Fruit fly (Drosophila melanogaster) whole organism, pupa: ENCODE data around the gene fd102C.

Experiments used
- CG12605 ChIP-seq: fragments of 200-800 bp; sonication (Bioruptor generic); IDR thresholded peaks from 2 replicates; pipeline ENCODE4 v1.3.6; 2022; ENCODE audit warnings: missing biosample characterization, missing genetic modification characterization
- CG15710 ChIP-seq: fragments of 200-800 bp; sonication (Bioruptor generic); optimal IDR thresholded peaks from 2 replicates; lab custom pipeline; 2018; ENCODE audit warnings: missing biosample characterization, mild to moderate bottlenecking, missing genetic modification characterization, moderate library complexity
- CG17806 ChIP-seq: fragments of 200-800 bp; sonication (Bioruptor generic); optimal IDR thresholded peaks from 2 replicates; lab custom pipeline; 2018; ENCODE audit warnings: missing biosample characterization, mild to moderate bottlenecking, missing genetic modification characterization, moderate library complexity
- CG32121 ChIP-seq: fragments of 200-800 bp; sonication (Bioruptor generic); IDR thresholded peaks from 2 replicates; pipeline ENCODE4 v1.3.6; 2022; ENCODE audit warnings: missing biosample characterization, missing genetic modification characterization
- CG34367 ChIP-seq: fragments of 200-800 bp; sonication (Bioruptor generic); optimal IDR thresholded peaks from 2 replicates; lab custom pipeline; 2018; ENCODE audit warnings: missing biosample characterization, mild to moderate bottlenecking, missing genetic modification characterization
- CG8159 ChIP-seq: fragments of 200-800 bp; sonication (Bioruptor generic); optimal IDR thresholded peaks from 3 replicates; lab custom pipeline; 2018; ENCODE audit warnings: missing biosample characterization, mild to moderate bottlenecking, missing genetic modification characterization, moderate library complexity
- D1 ChIP-seq: fragments of 200-800 bp; sonication (Bioruptor generic); optimal IDR thresholded peaks from 2 replicates; lab custom pipeline; 2018; ENCODE audit warnings: missing biosample characterization, mild to moderate bottlenecking, missing genetic modification characterization, moderate library complexity
- EcR ChIP-seq: fragments of 200-800 bp; sonication (Bioruptor generic); optimal IDR thresholded peaks from 3 replicates; lab custom pipeline; 2019; ENCODE audit warnings: missing biosample characterization, missing genetic modification characterization, mild to moderate bottlenecking, moderate library complexity, missing genetic modification reagents
- Snoo ChIP-seq: fragments of 200-800 bp; sonication (Bioruptor generic); optimal IDR thresholded peaks from 3 replicates; lab custom pipeline; 2017; ENCODE audit warnings: missing biosample characterization, mild to moderate bottlenecking, missing genetic modification characterization, inconsistent platforms
- rn ChIP-seq: fragments of 200-800 bp; sonication (Bioruptor generic); IDR thresholded peaks from 2 replicates; pipeline ENCODE4 v1.3.6; 2022; ENCODE audit warnings: missing biosample characterization, missing genetic modification characterization

DNA sequence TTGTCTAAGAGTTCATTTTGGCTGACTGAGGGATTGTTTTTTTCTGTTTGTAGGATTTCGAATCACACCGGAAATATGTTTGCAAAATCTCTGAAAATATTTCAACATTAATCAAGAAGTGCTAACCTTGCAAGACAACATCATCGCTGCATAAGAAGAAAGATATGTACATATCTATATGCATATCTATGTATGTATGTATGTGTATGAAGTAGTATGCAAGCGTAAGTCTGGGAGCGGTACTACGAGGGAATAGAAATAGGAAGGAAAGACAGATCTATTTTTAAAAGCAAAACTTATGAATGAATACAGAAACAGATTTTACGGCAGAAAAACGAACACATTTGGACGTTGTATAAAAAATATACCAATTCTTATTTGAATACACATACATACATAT, 26.5 kb downstream of the fd102C start:
- TF ChIP-seq CG34367 (no peak), CG32121 (GFP tag; lab: Robert Waterston, UW) (no peak), EcR (GFP tag; lab: Kevin White, UChicago) (no peak), CG15710 (tag; lab: Kevin White, UChicago) (no peak), rn (GFP tag; lab: Robert Waterston, UW) (no peak), CG17806 (no peak), Snoo (tag; lab: Kevin White, UChicago) (no peak), CG12605 (no peak), CG8159 (tag; lab: Kevin White, UChicago) (no peak), D1 (no peak)
